Fruit fly (Drosophila melanogaster): ENCODE data around the gene Aos1.

The Aos1 gene

DNA sequence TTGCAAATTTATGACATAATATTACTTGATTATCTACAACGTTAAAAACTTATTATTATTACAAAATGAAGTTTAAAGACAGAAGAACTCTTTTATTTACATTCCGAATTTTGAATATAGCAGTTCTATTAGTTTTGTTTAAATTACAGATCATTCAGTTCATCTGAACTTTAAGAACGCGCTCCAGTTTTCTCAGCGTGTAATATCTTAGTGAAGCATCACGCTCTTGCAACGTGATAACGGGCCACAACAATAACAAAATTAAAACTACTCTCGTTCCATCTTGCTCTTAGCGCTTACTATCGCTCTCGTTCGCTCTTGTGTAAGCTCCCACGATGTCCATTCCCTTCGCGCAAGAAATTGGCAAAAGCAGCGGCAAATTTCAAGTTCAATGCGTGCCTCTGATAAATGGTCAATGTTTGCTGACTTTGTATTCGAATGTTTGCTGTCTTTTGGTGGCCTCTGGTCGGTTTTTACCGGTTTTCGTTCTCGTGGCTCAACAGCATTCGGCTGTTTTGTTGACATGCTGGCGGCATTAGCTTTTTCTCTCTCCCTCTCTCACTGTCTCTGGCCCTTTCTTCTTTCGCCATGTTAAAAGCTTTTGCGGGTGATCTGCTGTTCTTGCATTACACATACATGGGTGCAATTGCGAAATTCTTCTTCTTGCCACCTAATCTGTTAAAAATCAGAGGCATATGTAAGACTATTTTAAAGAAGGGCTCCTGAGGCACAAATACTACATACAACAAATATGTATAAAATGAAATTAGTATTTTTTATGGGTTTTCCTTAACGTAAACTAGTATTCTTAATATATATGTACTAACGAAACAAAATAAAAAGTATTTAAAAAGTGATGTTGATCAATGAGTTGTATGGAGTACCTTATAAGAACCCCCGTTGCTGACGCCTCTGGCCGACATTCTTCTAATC, 9.2 kb upstream of the Aos1 start (continued):
- TF ChIP-seq aop (GFP tag; IDR thresholded peaks at IDR 0.05) (no peak), CG3847 (GFP tag; IDR thresholded peaks at IDR 0.05) (peak; percentile 8; the same call in 1 of the 2 replicates), seq (GFP tag; IDR thresholded peaks at IDR 0.05) (no peak), E2f1 (GFP tag; IDR thresholded peaks at IDR 0.05) (no peak), CG9215 (GFP tag; IDR thresholded peaks at IDR 0.05) (peak; percentile 61), klu (GFP tag; IDR thresholded peaks at IDR 0.05) (no peak), jigr1 (GFP tag; IDR thresholded peaks at IDR 0.05) (no peak), D19A (tag; optimal IDR thresholded peaks at IDR 0.05) (no peak), CG42726 (GFP tag; IDR thresholded peaks at IDR 0.05; ENCODE audit: partially characterized antibody) (no peak), Lhr (GFP tag; optimal IDR thresholded peaks at IDR 0.05) (no peak), pfk (GFP tag; optimal IDR thresholded peaks at IDR 0.05) (no peak), CG9437 (GFP tag; optimal IDR thresholded peaks at IDR 0.05) (no peak), knrl (GFP tag; IDR thresholded peaks at IDR 0.05; ENCODE audit: partially characterized antibody) (no peak), pnt (GFP tag; optimal IDR thresholded peaks at IDR 0.05) (no peak), CG18619 (GFP tag; optimal IDR thresholded peaks at IDR 0.05) (no peak), CG11456 (GFP tag; IDR thresholded peaks at IDR 0.05) (no peak), CG15269 (tag; optimal IDR thresholded peaks at IDR 0.05) (peak; percentile 71), NC2β (GFP tag; optimal IDR thresholded peaks at IDR 0.05) (no peak), Fer1 (GFP tag; optimal IDR thresholded peaks at IDR 0.05) (peak; percentile 33), zf30C (GFP tag; optimal IDR thresholded peaks at IDR 0.05) (peak; percentile 51), grn (GFP tag; optimal IDR thresholded peaks at IDR 0.05) (no peak), Fer2 (tag; optimal IDR thresholded peaks at IDR 0.05) (peak; percentile 53), Hmx (GFP tag; optimal IDR thresholded peaks at IDR 0.05) (peak; percentile 9), nom (GFP tag; optimal IDR thresholded peaks at IDR 0.05) (peak; percentile 23), CG31441 (GFP tag; IDR thresholded peaks at IDR 0.05) (peak; percentile 24; the same call in 1 of the 2 replicates), CG6254 (GFP tag; optimal IDR thresholded peaks at IDR 0.05) (no peak), CG17612 (GFP tag; IDR thresholded peaks at IDR 0.05) (no peak), CG14014 (GFP tag; IDR thresholded peaks at IDR 0.05) (0 out of 2 replicates have a peak, but pooled peaks have one; percentile 26), wek (GFP tag; optimal IDR thresholded peaks at IDR 0.05) (no peak), Oli (tag; optimal IDR thresholded peaks at IDR 0.05) (peak; percentile 29), trh (GFP tag; optimal IDR thresholded peaks at IDR 0.05) (no peak), Gsc (GFP tag; IDR thresholded peaks at IDR 0.05) (no peak), crc (GFP tag; optimal IDR thresholded peaks at IDR 0.05) (no peak), CG8281 (tag; optimal IDR thresholded peaks at IDR 0.05) (no peak), sisA (GFP tag; IDR thresholded peaks at IDR 0.05) (no peak), CG3163 (GFP tag; optimal IDR thresholded peaks at IDR 0.05) (peak; percentile 4), Fer3 (tag; optimal IDR thresholded peaks at IDR 0.05) (peak; percentile 35), Dip2 (GFP tag; IDR thresholded peaks at IDR 0.05) (no peak), cwo (GFP tag; optimal IDR thresholded peaks at IDR 0.05) (peak; percentile 14), mirr (GFP tag; optimal IDR thresholded peaks at IDR 0.05) (no peak), sens-2 (GFP tag; IDR thresholded peaks at IDR 0.05) (no peak), CG10654 (GFP tag; optimal IDR thresholded peaks at IDR 0.05) (no peak), CG13775 (GFP tag; optimal IDR thresholded peaks at IDR 0.05) (peak; percentile 24), gcm2 (GFP tag; optimal IDR thresholded peaks at IDR 0.05) (no peak), Vsx1 (GFP tag; optimal IDR thresholded peaks at IDR 0.05) (no peak), Dek (tag; optimal IDR thresholded peaks at IDR 0.05) (peak; percentile 12), CG13287 (GFP tag; IDR thresholded peaks at IDR 0.05; ENCODE audit: partially characterized antibody) (no peak), Trl (optimal IDR thresholded peaks at IDR 0.05) (peak; percentile 15 to 76), Trl (GFP tag; optimal IDR thresholded peaks at IDR 0.05) (no peak)
